Fruit fly (Drosophila melanogaster) whole organism, embryonic: ENCODE results near the gene CG13137.
A peak's percentile ranks its signal among the peaks of the same experiment; 100 is the strongest.

Experiments
- Abd-B ChIP-seq: fragments of 200-800 bp; sonication (Bioruptor generic); optimal IDR thresholded peaks from 2 replicates; lab custom pipeline; 2018; ENCODE audit warnings: missing biosample characterization, mild to moderate bottlenecking, missing genetic modification characterization, moderate library complexity
- Aef1 ChIP-seq: fragments of 200-800 bp; sonication (Bioruptor generic); IDR thresholded peaks from 3 replicates; pipeline ENCODE4 v1.3.6; 2022; ENCODE audit warnings: missing biosample characterization, missing genetic modification characterization
- Atf6 ChIP-seq: fragments of 200-800 bp; sonication (Bioruptor generic); IDR thresholded peaks from 2 replicates; pipeline ENCODE4 v1.3.6; 2022; ENCODE audit warnings: missing biosample characterization, missing genetic modification characterization
- Bteb2 ChIP-seq: fragments of 200-800 bp; sonication (Bioruptor generic); optimal IDR thresholded peaks from 2 replicates; lab custom pipeline; 2016; ENCODE audit warnings: missing biosample characterization, missing genetic modification characterization
- CG1024 ChIP-seq: fragments of 200-800 bp; sonication (Bioruptor generic); IDR thresholded peaks from 2 replicates; pipeline ENCODE4 v1.3.6; 2022; ENCODE audit warnings: missing biosample characterization, missing genetic modification characterization
- CG11504 ChIP-seq: fragments of 200-800 bp; sonication (Bioruptor generic); optimal IDR thresholded peaks from 3 replicates; lab custom pipeline; 2019; ENCODE audit warnings: missing biosample characterization, mild to moderate bottlenecking, missing genetic modification characterization, moderate library complexity
- CG14710 ChIP-seq: fragments of 200-800 bp; sonication (Bioruptor generic); optimal IDR thresholded peaks from 3 replicates; lab custom pipeline; 2019; ENCODE audit warnings: missing biosample characterization, mild to moderate bottlenecking, missing genetic modification characterization, moderate library complexity
- CG15601 ChIP-seq: fragments of 200-800 bp; sonication (Bioruptor generic); optimal IDR thresholded peaks from 3 replicates; lab custom pipeline; 2019; ENCODE audit warnings: missing biosample characterization, mild to moderate bottlenecking, missing genetic modification characterization, moderate library complexity
- CG33557 ChIP-seq: fragments of 200-800 bp; sonication (Bioruptor generic); optimal IDR thresholded peaks from 2 replicates; lab custom pipeline; 2019; ENCODE audit warnings: missing biosample characterization, mild to moderate bottlenecking, missing genetic modification characterization, moderate library complexity
- CG3407 ChIP-seq: fragments of 200-800 bp; sonication (Bioruptor generic); optimal IDR thresholded peaks from 2 replicates; lab custom pipeline; 2018; ENCODE audit warnings: missing biosample characterization, mild to moderate bottlenecking, missing genetic modification characterization
- CG3726 ChIP-seq: fragments of 200-800 bp; sonication (Bioruptor generic); IDR thresholded peaks from 3 replicates; pipeline ENCODE4, ENCODE4 v1.3.6; 2022; ENCODE audit warnings: missing biosample characterization, missing genetic modification characterization
- CG4820 ChIP-seq: fragments of 200-800 bp; sonication (Bioruptor generic); optimal IDR thresholded peaks from 3 replicates; lab custom pipeline; 2016; ENCODE audit warnings: missing biosample characterization, missing genetic modification characterization
- CG5245 ChIP-seq: fragments of 200-800 bp; sonication (Bioruptor generic); optimal IDR thresholded peaks from 3 replicates; lab custom pipeline; 2016; ENCODE audit warnings: missing biosample characterization, missing genetic modification characterization
- CG5953 ChIP-seq: fragments of 200-800 bp; sonication (Bioruptor generic); IDR thresholded peaks from 2 replicates; pipeline ENCODE4 v1.3.6; 2022; ENCODE audit warnings: missing biosample characterization, missing genetic modification characterization
- CG6765 ChIP-seq: fragments of 200-800 bp; sonication (Bioruptor generic); optimal IDR thresholded peaks from 3 replicates; lab custom pipeline; 2017; ENCODE audit warnings: missing biosample characterization, mild to moderate bottlenecking, missing genetic modification characterization
- CG7745 ChIP-seq: fragments of 200-800 bp; sonication (Bioruptor generic); optimal IDR thresholded peaks from 2 replicates; lab custom pipeline; 2018; ENCODE audit warnings: missing biosample characterization, mild to moderate bottlenecking, missing genetic modification characterization, moderate library complexity
- CG9876 ChIP-seq: fragments of 200-800 bp; sonication (Bioruptor generic); optimal IDR thresholded peaks from 2 replicates; lab custom pipeline; 2016; ENCODE audit warnings: missing biosample characterization, missing genetic modification characterization
- D19A ChIP-seq: fragments of 200-800 bp; optimal IDR thresholded peaks from 3 replicates; lab custom pipeline; 2019; ENCODE audit warnings: missing biosample characterization, mild to moderate bottlenecking, missing genetic modification characterization, moderate library complexity
- Dad ChIP-seq: fragments of 200-800 bp; sonication (Bioruptor generic); optimal IDR thresholded peaks from 3 replicates; lab custom pipeline; 2016; ENCODE audit warnings: missing biosample characterization, missing genetic modification characterization
- Dek ChIP-seq: fragments of 200-800 bp; sonication (Bioruptor generic); optimal IDR thresholded peaks from 3 replicates; lab custom pipeline; 2019; ENCODE audit warnings: missing biosample characterization, mild to moderate bottlenecking, missing genetic modification characterization, moderate library complexity
- Dip2 ChIP-seq: fragments of 200-800 bp; sonication (Bioruptor generic); IDR thresholded peaks from 2 replicates; pipeline ENCODE4 v1.3.6; 2022; ENCODE audit warnings: missing biosample characterization, missing genetic modification characterization
- Drgx ChIP-seq: fragments of 200-800 bp; sonication (Bioruptor generic); IDR thresholded peaks from 2 replicates; pipeline ENCODE4 v1.3.6; 2022; ENCODE audit warnings: missing biosample characterization, missing genetic modification characterization
- E2f1 ChIP-seq: fragments of 200-800 bp; sonication (Bioruptor generic); IDR thresholded peaks from 2 replicates; pipeline ENCODE4 v1.3.6; 2022; ENCODE audit warnings: missing biosample characterization, missing genetic modification characterization
- Eip74EF ChIP-seq, 2 experiments: fragments of 200-800 bp in 1 of 2; fragments of >200 bp in 1 of 2; sonication (Bioruptor generic) in 1 of 2; optimal IDR thresholded peaks; 2 replicates each; lab custom pipeline; 2017 to 2019; ENCODE audit warnings: missing biosample characterization in 2 of 2, missing genetic modification characterization in 2 of 2, mild to moderate bottlenecking in 1 of 2, moderate library complexity in 1 of 2
- Hr3 ChIP-seq: fragments of 200-800 bp; sonication (Bioruptor generic); optimal IDR thresholded peaks from 3 replicates; lab custom pipeline; 2016; ENCODE audit warnings: missing biosample characterization, missing genetic modification characterization
- MBD-R2 ChIP-seq: fragments of 200-800 bp; sonication (Bioruptor generic); IDR thresholded peaks from 2 replicates; pipeline ENCODE4 v1.3.6; 2022; ENCODE audit warnings: missing biosample characterization, missing genetic modification characterization
- Scr ChIP-seq: fragments of 200-800 bp; sonication (Bioruptor generic); IDR thresholded peaks from 2 replicates; pipeline ENCODE4 v1.3.6; 2022; ENCODE audit warnings: missing biosample characterization, missing genetic modification characterization; ENCODE audit not compliant: partially characterized antibody
- Vsx1 ChIP-seq: fragments of 200-800 bp; sonication (Bioruptor generic); optimal IDR thresholded peaks from 2 replicates; lab custom pipeline; 2017; ENCODE audit warnings: missing biosample characterization, mild to moderate bottlenecking, missing genetic modification characterization, missing genetic modification reagents
- Xbp1 ChIP-seq: fragments of 200-800 bp; sonication (Bioruptor generic); optimal IDR thresholded peaks from 3 replicates; lab custom pipeline; 2016; ENCODE audit warnings: missing biosample characterization, mild to moderate bottlenecking, missing genetic modification characterization
- al ChIP-seq: fragments of 200-800 bp; sonication (Bioruptor generic); IDR thresholded peaks from 2 replicates; pipeline ENCODE4 v1.3.6; 2022; ENCODE audit warnings: missing biosample characterization, missing genetic modification characterization
- caup ChIP-seq: fragments of 200-800 bp; sonication (Bioruptor generic); optimal IDR thresholded peaks from 3 replicates; lab custom pipeline; 2017; ENCODE audit warnings: missing biosample characterization, mild to moderate bottlenecking, missing genetic modification characterization, moderate library complexity; ENCODE audit not compliant: severe bottlenecking
- chm ChIP-seq: fragments of 200-800 bp; sonication (Bioruptor generic); IDR thresholded peaks from 2 replicates; pipeline ENCODE4 v1.3.6; 2022; ENCODE audit warnings: missing biosample characterization, missing genetic modification characterization
- ems ChIP-seq: fragments of 200-800 bp; sonication (Bioruptor generic); optimal IDR thresholded peaks from 3 replicates; lab custom pipeline; 2016; ENCODE audit warnings: missing biosample characterization, missing genetic modification characterization
- eve ChIP-seq, 2 experiments: fragments of >200 bp; optimal IDR thresholded peaks; 2 replicates each; lab custom pipeline; 2017; ENCODE audit warnings: missing biosample characterization in 2 of 2, missing genetic modification characterization in 2 of 2
- fd102C ChIP-seq: fragments of 200-800 bp; sonication (Bioruptor generic); optimal IDR thresholded peaks from 2 replicates; lab custom pipeline; 2018; ENCODE audit warnings: missing biosample characterization, mild to moderate bottlenecking, missing genetic modification characterization, moderate library complexity
- fu2 ChIP-seq: fragments of 200-800 bp; sonication (Bioruptor generic); optimal IDR thresholded peaks from 2 replicates; lab custom pipeline; 2016; ENCODE audit warnings: missing biosample characterization, missing genetic modification characterization
- grau ChIP-seq: fragments of 200-800 bp; optimal IDR thresholded peaks from 3 replicates; lab custom pipeline; 2019; ENCODE audit warnings: missing biosample characterization, mild to moderate bottlenecking, missing genetic modification characterization, moderate library complexity
- ham ChIP-seq: fragments of 200-800 bp; sonication (Bioruptor generic); IDR thresholded peaks from 2 replicates; pipeline ENCODE4 v1.3.6; 2022; ENCODE audit warnings: missing biosample characterization, missing genetic modification characterization
- ind ChIP-seq: fragments of 200-800 bp; sonication (Bioruptor generic); optimal IDR thresholded peaks from 3 replicates; lab custom pipeline; 2016; ENCODE audit warnings: missing biosample characterization, missing genetic modification characterization
- klu ChIP-seq: fragments of 200-800 bp; sonication (Bioruptor generic); IDR thresholded peaks from 2 replicates; pipeline ENCODE4 v1.3.6; 2022; ENCODE audit warnings: missing biosample characterization, missing genetic modification characterization
- nerfin-1 ChIP-seq: fragments of 200-800 bp; sonication (Bioruptor generic); optimal IDR thresholded peaks from 3 replicates; lab custom pipeline; 2019; ENCODE audit warnings: missing biosample characterization, mild to moderate bottlenecking, missing genetic modification characterization, moderate library complexity
- peb ChIP-seq: fragments of 200-800 bp; sonication (Bioruptor generic); IDR thresholded peaks from 2 replicates; pipeline ENCODE4 v1.3.6; 2022; ENCODE audit warnings: missing biosample characterization, missing genetic modification characterization
- prd ChIP-seq, 3 experiments: fragments of >200 bp in 2 of 3; fragments of 200-800 bp in 1 of 3; sonication (Bioruptor generic) in 1 of 3; optimal IDR thresholded peaks in 2 of 3; IDR thresholded peaks in 1 of 3; 2 replicates in 2 of 3; 3 replicates in 1 of 3; pipeline versions ENCODE4 v1.3.6 to Lab custom; 2017 to 2022; ENCODE audit warnings: missing biosample characterization in 1 of 3, missing genetic modification characterization in 1 of 3
- sim ChIP-seq: fragments of 200-800 bp; sonication (Bioruptor generic); IDR thresholded peaks from 2 replicates; pipeline ENCODE4 v1.3.6; 2022; ENCODE audit warnings: missing biosample characterization, missing genetic modification characterization
- sna ChIP-seq: fragments of 200-800 bp; sonication (Bioruptor generic); IDR thresholded peaks from 2 replicates; pipeline ENCODE4 v1.3.6; 2022; ENCODE audit warnings: missing biosample characterization, missing genetic modification characterization; ENCODE audit not compliant: partially characterized antibody
- ssp ChIP-seq: fragments of 200-800 bp; sonication (Bioruptor generic); IDR thresholded peaks from 2 replicates; pipeline ENCODE4 v1.3.6; 2022; ENCODE audit warnings: missing biosample characterization, missing genetic modification characterization
- toy ChIP-seq: fragments of 200-800 bp; sonication (Bioruptor generic); IDR thresholded peaks from 2 replicates; pipeline ENCODE4 v1.3.6; 2022; ENCODE audit warnings: missing biosample characterization, missing genetic modification characterization
- tx ChIP-seq: fragments of 200-800 bp; sonication (Bioruptor generic); optimal IDR thresholded peaks from 2 replicates; lab custom pipeline; 2016; ENCODE audit warnings: missing biosample characterization, missing genetic modification characterization
- vfl ChIP-seq: fragments of 200-800 bp; sonication (Bioruptor generic); optimal IDR thresholded peaks from 2 replicates; lab custom pipeline; 2016; ENCODE audit warnings: missing biosample characterization, missing genetic modification characterization
- z ChIP-seq: fragments of 200-800 bp; sonication (Bioruptor generic); IDR thresholded peaks from 3 replicates; pipeline ENCODE4 v1.3.6; 2022; ENCODE audit warnings: missing biosample characterization, missing genetic modification characterization

CG13137 gene

DNA sequence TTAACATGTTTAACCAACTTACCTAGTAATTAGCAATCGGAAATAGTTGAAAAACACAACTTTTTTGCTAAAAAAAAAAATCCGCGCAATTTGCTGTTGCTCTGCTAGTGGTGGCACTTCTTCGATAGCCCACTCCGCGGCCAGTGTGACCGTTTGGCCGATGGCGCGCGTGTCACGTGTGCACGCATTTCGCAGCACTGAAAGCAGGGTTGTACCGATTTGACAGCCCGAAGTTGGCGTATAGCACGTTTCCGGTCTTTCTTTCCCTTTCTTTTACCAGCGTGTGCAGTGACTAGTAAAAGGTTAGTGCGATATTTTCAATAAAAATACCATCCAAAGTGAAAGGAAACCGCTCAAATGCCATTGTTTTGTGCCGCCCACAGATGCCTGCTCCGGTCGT lies 28.3 kb downstream of the CG13137 start, which contains the start of the genes Ripalpha and RpL7:
Gene Ripalpha (minus strand): TSS at position 128 of the 400 bp plus-strand sequence.
Gene RpL7 (plus strand): TSS at position 158 of the 400 bp plus-strand sequence.
- TF ChIP-seq sna (GFP tag; lab: Robert Waterston, UW) (peak; percentile 75), fu2 (peak; percentile 98), fd102C (GFP tag; lab: Kevin White, UChicago) (peak; percentile 97), Eip74EF (GFP tag; optimal IDR thresholded peaks at IDR 0.05; lab: Kevin White, UChicago) (peak in 1 of 2 experiments; percentile 83), al (peak; percentile 94), Xbp1 (peak; percentile 98), CG3407 (GFP tag; lab: Kevin White, UChicago) (peak; percentile 98), Drgx (peak; percentile 84), Atf6 (peak; percentile 94), eve (GFP tag; optimal IDR thresholded peaks at IDR 0.05; lab: Kevin White, UChicago) (no peak), sim (peak; percentile 89), CG5245 (peak; percentile 97), Dip2 (GFP tag; lab: Robert Waterston, UW) (no peak), chm (GFP tag; lab: Robert Waterston, UW) (peak; percentile 99), Dad (peak; percentile 99), nerfin-1 (tag; lab: Kevin White, UChicago) (peak; percentile 91), CG15601 (tag; lab: Kevin White, UChicago) (peak; percentile 95), ems (GFP tag; lab: Kevin White, UChicago) (peak; percentile 95), peb (peak; percentile 88), tx (peak; percentile 96), ssp (GFP tag; lab: Robert Waterston, UW) (peak; percentile 88), prd (optimal IDR thresholded peaks at IDR 0.05; lab: Kevin White, UChicago) (no peak), prd (GFP tag; IDR thresholded peaks at IDR 0.05; lab: Robert Waterston, UW) (peak; percentile 91), Abd-B (GFP tag; lab: Kevin White, UChicago) (peak; percentile 68), CG3726 (GFP tag; lab: Robert Waterston, UW) (peak; percentile 92), Aef1 (peak; percentile 94), Hr3 (GFP tag; lab: Kevin White, UChicago) (peak; percentile 93), z (GFP tag; lab: Robert Waterston, UW) (peak; percentile 75; the same call in 2 of the 3 replicates), CG11504 (tag; lab: Kevin White, UChicago) (no peak), CG4820 (GFP tag; lab: Kevin White, UChicago) (peak; percentile 94), CG6765 (peak; percentile 100), ind (GFP tag; lab: Kevin White, UChicago) (peak; percentile 94), vfl (GFP tag; lab: Kevin White, UChicago) (peak; percentile 97), CG1024 (GFP tag; lab: Robert Waterston, UW) (peak; percentile 94), ham (GFP tag; lab: Robert Waterston, UW) (peak; percentile 96), Scr (peak; percentile 85), Bteb2 (GFP tag; lab: Kevin White, UChicago) (peak; percentile 97), CG33557 (GFP tag; lab: Kevin White, UChicago) (peak; percentile 94), D19A (peak; percentile 51), CG9876 (GFP tag; lab: Kevin White, UChicago) (peak; percentile 99), Dek (tag; lab: Kevin White, UChicago) (peak; percentile 95), E2f1 (GFP tag; lab: Robert Waterston, UW) (peak; percentile 96), CG5953 (GFP tag; lab: Robert Waterston, UW) (peak; percentile 97), CG7745 (peak; percentile 84), Vsx1 (GFP tag; lab: Kevin White, UChicago) (peak; percentile 98), caup (peak; percentile 99), toy (GFP tag; lab: Robert Waterston, UW) (no peak; the same call in 1 of the 2 replicates), grau (tag; lab: Kevin White, UChicago) (peak; percentile 88), CG14710 (tag; lab: Kevin White, UChicago) (peak; percentile 97), klu (peak; percentile 84), MBD-R2 (GFP tag; lab: Robert Waterston, UW) (peak; percentile 99)
